Worm (Caenorhabditis elegans): ENCODE measurements around the gene nlp-43.

- TF ChIP-seq unc-130 (tag; optimal IDR thresholded peaks at IDR 0.05) (no peak), fos-1 (tag; optimal IDR thresholded peaks at IDR 0.05) (no peak), unc-62 (GFP tag; optimal IDR thresholded peaks at IDR 0.05) (no peak), aly-2 (tag; optimal IDR thresholded peaks at IDR 0.05) (no peak), mep-1 (tag; optimal IDR thresholded peaks at IDR 0.05) (no peak), nhr-84 (tag; optimal IDR thresholded peaks at IDR 0.05) (no peak)
Measured at ce11 chrIII:5076569-5076968, 34.4 kb downstream of the nlp-43 start.
